Worm (Caenorhabditis elegans): ENCODE data around the gene rpy-1.

ce11 chrII:6710596-6710995, 5.2 kb upstream of the rpy-1 start:
- TF ChIP-seq ceh-2 (tag; optimal IDR thresholded peaks at IDR 0.05) = no peak
- TF ChIP-seq C38D4.7 (GFP tag; optimal IDR thresholded peaks at IDR 0.05) = no peak
- no peak for TF ChIP-seq nfya-1 (tag; optimal IDR thresholded peaks at IDR 0.05)
- no peak for TF ChIP-seq hlh-15 (tag; optimal IDR thresholded peaks at IDR 0.05)
- TF ChIP-seq dmd-4 (tag; optimal IDR thresholded peaks at IDR 0.05; ENCODE audit: borderline replicate concordance) = no peak
- no peak for TF ChIP-seq ceh-34 (tag; optimal IDR thresholded peaks at IDR 0.05)
- TF ChIP-seq K09A11.1 (tag; optimal IDR thresholded peaks at IDR 0.05; ENCODE audit: insufficient read depth) = no peak
- TF ChIP-seq tbx-2 (tag; optimal IDR thresholded peaks at IDR 0.05) = no peak
- no peak for TF ChIP-seq pqm-1 (tag; optimal IDR thresholded peaks at IDR 0.05)
- no peak for TF ChIP-seq ama-1 (optimal IDR thresholded peaks at IDR 0.05)

Measured in whole organism, late embryonic.